Worm (Caenorhabditis elegans) whole organism, early embryonic: ENCODE results near the gene C07B5.4.

Experiments used
- B0310.2 ChIP-seq: sonication (generic microtip); optimal IDR thresholded peaks from 2 replicates; lab custom pipeline; 2016; ENCODE audit warnings: mild to moderate bottlenecking, missing genetic modification characterization, missing compliant biosample characterization
- F13C5.2 ChIP-seq: sonication (generic microtip); optimal IDR thresholded peaks from 2 replicates; lab custom pipeline; 2017; ENCODE audit warnings: mild to moderate bottlenecking, missing genetic modification characterization, inconsistent platforms, missing compliant biosample characterization
- aly-1 ChIP-seq: sonication (generic microtip); optimal IDR thresholded peaks from 2 replicates; lab custom pipeline; 2016; ENCODE audit warnings: missing genetic modification characterization, missing compliant biosample characterization
- ama-1 ChIP-seq: fragments of 150-350 bp; optimal IDR thresholded peaks from 2 replicates; lab custom pipeline; 2014
- ceh-13 ChIP-seq: fragments of 200-800 bp; sonication (Bioruptor generic); optimal IDR thresholded peaks from 2 replicates; lab custom pipeline; 2018; ENCODE audit warnings: mild to moderate bottlenecking, missing genetic modification characterization, missing compliant biosample characterization
- ceh-36 ChIP-seq: sonication (generic microtip); optimal IDR thresholded peaks from 2 replicates; lab custom pipeline; 2016; ENCODE audit warnings: missing genetic modification characterization, inconsistent platforms, missing compliant biosample characterization
- ets-7 ChIP-seq: sonication (generic microtip); optimal IDR thresholded peaks from 2 replicates; lab custom pipeline; 2016; ENCODE audit warnings: missing genotype, missing genetic modification characterization, missing compliant biosample characterization
- flt-1 ChIP-seq: fragments of 200-800 bp; sonication (Bioruptor generic); IDR thresholded peaks from 2 replicates; pipeline ENCODE4 v1.3.6; 2022; ENCODE audit warnings: missing genetic modification characterization, missing compliant biosample characterization
- hmbx-1 ChIP-seq: sonication (generic microtip); optimal IDR thresholded peaks from 2 replicates; lab custom pipeline; 2016; ENCODE audit warnings: mild to moderate bottlenecking, missing genetic modification characterization, missing compliant biosample characterization
- hmg-4 ChIP-seq: fragments of 200-800 bp; sonication (Bioruptor generic); optimal IDR thresholded peaks from 2 replicates; lab custom pipeline; 2018; ENCODE audit warnings: mild to moderate bottlenecking, missing genetic modification characterization, missing compliant biosample characterization
- hnd-1 ChIP-seq: sonication (generic microtip); optimal IDR thresholded peaks from 2 replicates; lab custom pipeline; 2016; ENCODE audit warnings: missing genetic modification characterization, missing compliant biosample characterization
- pes-1 ChIP-seq: fragments of 200-800 bp; sonication (Bioruptor generic); IDR thresholded peaks from 2 replicates; pipeline ENCODE4 v1.3.6; 2022; ENCODE audit warnings: missing genetic modification reagents, missing genetic modification characterization, missing compliant biosample characterization
- scrt-1 ChIP-seq: fragments of 200-800 bp; sonication (Bioruptor generic); IDR thresholded peaks from 2 replicates; pipeline ENCODE4 v1.3.6; 2022; ENCODE audit warnings: missing genetic modification characterization, missing compliant biosample characterization
- sea-1 ChIP-seq: fragments of 200-800 bp; sonication (Bioruptor generic); conservative IDR thresholded peaks from 2 replicates; pipeline ENCODE4 v1.3.6; 2022; ENCODE audit warnings: missing genetic modification characterization, missing compliant biosample characterization
- tbx-11 ChIP-seq: fragments of 200-800 bp; sonication (Bioruptor generic); IDR thresholded peaks from 2 replicates; pipeline ENCODE4 v1.3.6; 2022; ENCODE audit warnings: missing genetic modification characterization, missing compliant biosample characterization
- tbx-37 ChIP-seq: fragments of 200-800 bp; sonication (Bioruptor generic); conservative IDR thresholded peaks from 2 replicates; pipeline ENCODE4 v1.3.6; 2022; ENCODE audit warnings: missing genetic modification reagents, missing genetic modification characterization, missing compliant biosample characterization
- tra-4 ChIP-seq: sonication (generic microtip); optimal IDR thresholded peaks from 2 replicates; lab custom pipeline; 2017; ENCODE audit warnings: missing genetic modification characterization, missing compliant biosample characterization

Gene C07B5.4

ce11 chrX:9548011-9548795 lies 18.7 kb downstream of the C07B5.4 start:
- TF ChIP-seq sea-1 (GFP tag; lab: Robert Waterston, UW) (no peak), ceh-13 (no peak), ets-7 (tag; lab: Kevin White, UChicago) (no peak), hmg-4 (GFP tag; lab: Kevin White, UChicago) (no peak)

- TF ChIP-seq tbx-11 (GFP tag; lab: Robert Waterston, UW) = no peak
- TF ChIP-seq scrt-1 (GFP tag; lab: Robert Waterston, UW) = no peak
- TF ChIP-seq ceh-36 (tag; lab: Kevin White, UChicago) = no peak
- no peak for TF ChIP-seq sea-1 (GFP tag; lab: Robert Waterston, UW)
- TF ChIP-seq B0310.2 = no peak
- no peak for TF ChIP-seq ceh-13
- no peak for TF ChIP-seq F13C5.2 (tag; lab: Kevin White, UChicago)
- TF ChIP-seq hnd-1 (tag; lab: Kevin White, UChicago) = no peak
- TF ChIP-seq hmbx-1 (tag; lab: Kevin White, UChicago) = no peak
- no peak for TF ChIP-seq tra-4
- TF ChIP-seq flt-1 (GFP tag; lab: Robert Waterston, UW) = no peak
- no peak for TF ChIP-seq ama-1 (lab: Kevin White, UChicago)
Observed at ce11 chrX:9548890-9549289, 19.4 kb downstream of the C07B5.4 start.

ce11 chrX:9549657-9550369 lies 20.4 kb downstream of the C07B5.4 start:
- TF ChIP-seq flt-1 (GFP tag; lab: Robert Waterston, UW) (no peak), ceh-36 (tag; lab: Kevin White, UChicago) (no peak), ama-1 (lab: Kevin White, UChicago) (no peak), ets-7 (tag; lab: Kevin White, UChicago) (no peak), ceh-13 (no peak), F13C5.2 (tag; lab: Kevin White, UChicago) (no peak)

- TF ChIP-seq ama-1 (lab: Kevin White, UChicago) (no peak), pes-1 (GFP tag; lab: Robert Waterston, UW) (no peak), ceh-13 (no peak), tbx-11 (GFP tag; lab: Robert Waterston, UW) (no peak), tra-4 (no peak), hnd-1 (tag; lab: Kevin White, UChicago) (no peak), hmg-4 (GFP tag; lab: Kevin White, UChicago) (no peak), ets-7 (tag; lab: Kevin White, UChicago) (no peak), aly-1 (tag; lab: Kevin White, UChicago) (no peak)
Observed at ce11 chrX:9550519-9550918, 21.1 kb downstream of the C07B5.4 start.

ce11 chrX:9551112-9551511 lies 21.7 kb downstream of the C07B5.4 start:
- TF ChIP-seq tbx-37 (GFP tag; lab: Robert Waterston, UW) = no peak
- no peak for TF ChIP-seq flt-1 (GFP tag; lab: Robert Waterston, UW)
- peak; percentile 15 for TF ChIP-seq F13C5.2 (tag; lab: Kevin White, UChicago)

ce11 chrX:9552404-9552803 lies 22.9 kb downstream of the C07B5.4 start:
- no peak for TF ChIP-seq hmg-4 (GFP tag; lab: Kevin White, UChicago)
- TF ChIP-seq tra-4 = no peak
- no peak for TF ChIP-seq hnd-1 (tag; lab: Kevin White, UChicago)
- no peak for TF ChIP-seq sea-1 (GFP tag; lab: Robert Waterston, UW)
- no peak for TF ChIP-seq tbx-37 (GFP tag; lab: Robert Waterston, UW)
- no peak for TF ChIP-seq pes-1 (GFP tag; lab: Robert Waterston, UW)
- no peak for TF ChIP-seq B0310.2
- no peak for TF ChIP-seq F13C5.2 (tag; lab: Kevin White, UChicago)
- no peak for TF ChIP-seq ets-7 (tag; lab: Kevin White, UChicago)
- no peak for TF ChIP-seq ceh-36 (tag; lab: Kevin White, UChicago)
- TF ChIP-seq tbx-11 (GFP tag; lab: Robert Waterston, UW) = no peak
- TF ChIP-seq ama-1 (lab: Kevin White, UChicago) = no peak
- no peak for TF ChIP-seq hmbx-1 (tag; lab: Kevin White, UChicago)

ce11 chrX:9553095-9553494 lies 23.6 kb downstream of the C07B5.4 start:
- TF ChIP-seq pes-1 (GFP tag; lab: Robert Waterston, UW) (no peak), ceh-36 (tag; lab: Kevin White, UChicago) (no peak), B0310.2 (no peak), hmbx-1 (tag; lab: Kevin White, UChicago) (no peak), hnd-1 (tag; lab: Kevin White, UChicago) (no peak), tra-4 (no peak), flt-1 (GFP tag; lab: Robert Waterston, UW) (no peak), tbx-11 (GFP tag; lab: Robert Waterston, UW) (no peak), F13C5.2 (tag; lab: Kevin White, UChicago) (no peak), scrt-1 (GFP tag; lab: Robert Waterston, UW) (no peak), hmg-4 (GFP tag; lab: Kevin White, UChicago) (no peak), tbx-37 (GFP tag; lab: Robert Waterston, UW) (no peak), sea-1 (GFP tag; lab: Robert Waterston, UW) (no peak), aly-1 (tag; lab: Kevin White, UChicago) (no peak), ets-7 (tag; lab: Kevin White, UChicago) (no peak), ceh-13 (no peak), ama-1 (lab: Kevin White, UChicago) (no peak)
